Fruit fly (Drosophila melanogaster): ENCODE data around the gene Sgs4.
A peak's percentile ranks its signal among the peaks of the same experiment; 100 is the strongest.
"Not testable (repeated sequence)": the region's sequence is repeated elsewhere in the genome, so short reads cannot be mapped to it uniquely, and the experiment has no call there.

Gene Sgs4

dm6 chrX:3205887-3206794 is 43.7 kb upstream of the Sgs4 start (continued):
- no peak for TF ChIP-seq CG3032 (tag; optimal IDR thresholded peaks at IDR 0.05)
- peak; percentile 31 for TF ChIP-seq CG6808 (GFP tag; optimal IDR thresholded peaks at IDR 0.05)
- TF ChIP-seq Hr4 (GFP tag; optimal IDR thresholded peaks at IDR 0.05) = peak; percentile 44
- peak; percentile 87 for TF ChIP-seq Eip78C (GFP tag)
- no peak for TF ChIP-seq dac (GFP tag; optimal IDR thresholded peaks at IDR 0.05)
- no peak for TF ChIP-seq Hr38 (GFP tag; optimal IDR thresholded peaks at IDR 0.05)
- TF ChIP-seq CG11902 (GFP tag; optimal IDR thresholded peaks at IDR 0.05) = peak; percentile 22
- peak; percentile 71 for TF ChIP-seq svp (GFP tag)
- TF ChIP-seq CG8119 (GFP tag; IDR thresholded peaks at IDR 0.05) = peak; percentile 55; the same call in 2 of the 3 replicates
- TF ChIP-seq Sox102F (GFP tag; optimal IDR thresholded peaks at IDR 0.05) = peak; percentile 48
- peak; percentile 59 for TF ChIP-seq Met (GFP tag; optimal IDR thresholded peaks at IDR 0.05)
- TF ChIP-seq CG8319 (GFP tag; optimal IDR thresholded peaks at IDR 0.05) = peak; percentile 23
- peak; percentile 55 for TF ChIP-seq Eip75B (GFP tag; optimal IDR thresholded peaks at IDR 0.05)
- TF ChIP-seq CG31627 (GFP tag; optimal IDR thresholded peaks at IDR 0.05) = peak; percentile 41
- no peak for TF ChIP-seq Eip93F (GFP tag; optimal IDR thresholded peaks at IDR 0.05)
- TF ChIP-seq fd85E (GFP tag; optimal IDR thresholded peaks at IDR 0.05) = peak; percentile 31
- TF ChIP-seq CG9139 (GFP tag; optimal IDR thresholded peaks at IDR 0.05) = no peak
- peak; percentile 64 for TF ChIP-seq CG7368 (GFP tag; optimal IDR thresholded peaks at IDR 0.05)

dm6 chrX:3233683-3234082 is 16.2 kb upstream of the Sgs4 start:
- TF ChIP-seq CG16779 (tag; optimal IDR thresholded peaks at IDR 0.05) (no peak), achi (GFP tag; optimal IDR thresholded peaks at IDR 0.05) (no peak), CG6276 (GFP tag; optimal IDR thresholded peaks at IDR 0.05) (no peak), CG6792 (GFP tag; optimal IDR thresholded peaks at IDR 0.05) (no peak), CG4318 (GFP tag; optimal IDR thresholded peaks at IDR 0.05) (no peak), fd59A (GFP tag; optimal IDR thresholded peaks at IDR 0.05) (no peak), CG3032 (tag; optimal IDR thresholded peaks at IDR 0.05) (no peak), CG34406 (GFP tag; optimal IDR thresholded peaks at IDR 0.05) (no peak), CG32006 (GFP tag; optimal IDR thresholded peaks at IDR 0.05) (no peak), CG6808 (GFP tag; optimal IDR thresholded peaks at IDR 0.05) (no peak), cyc (GFP tag; optimal IDR thresholded peaks at IDR 0.05) (no peak), Eip78C (GFP tag) (no peak), CG7368 (GFP tag; optimal IDR thresholded peaks at IDR 0.05) (no peak), Blimp-1 (GFP tag; optimal IDR thresholded peaks at IDR 0.05) (no peak), CG11902 (GFP tag; optimal IDR thresholded peaks at IDR 0.05) (no peak), Eip93F (GFP tag; optimal IDR thresholded peaks at IDR 0.05) (no peak), CG31627 (GFP tag; optimal IDR thresholded peaks at IDR 0.05) (no peak), salr (GFP tag; optimal IDR thresholded peaks at IDR 0.05) (no peak), CG9139 (GFP tag; optimal IDR thresholded peaks at IDR 0.05) (no peak)

DNA sequence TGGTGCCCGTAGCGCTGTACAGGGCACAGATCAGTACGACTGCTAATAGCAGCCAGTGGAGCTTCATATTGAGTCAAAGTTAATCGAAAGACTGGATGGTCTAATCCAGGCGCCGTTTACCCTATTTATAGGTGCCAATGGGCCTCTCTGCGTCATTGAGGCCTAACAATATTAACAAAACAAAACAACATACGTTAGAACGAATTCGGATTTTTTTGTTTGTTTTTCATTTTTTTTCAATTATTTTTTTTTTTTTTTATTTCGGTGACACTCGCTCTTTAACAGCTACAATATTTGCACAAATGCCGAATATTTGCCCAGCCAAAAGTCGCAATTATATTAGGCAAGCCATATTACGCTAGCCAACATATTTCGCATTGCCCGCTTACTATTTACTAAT is 13.3 kb upstream of the Sgs4 start, which contains the start of gene CG14265:
TSS of gene CG14265 (minus strand) at position 101 of the 400 bp plus-strand sequence.
- TF ChIP-seq svp (GFP tag) (no peak), CG10631 (GFP tag; optimal IDR thresholded peaks at IDR 0.05) (no peak)

- TF ChIP-seq CG3919 (GFP tag; optimal IDR thresholded peaks at IDR 0.05); CG10631 (GFP tag; optimal IDR thresholded peaks at IDR 0.05); CG16779 (tag; optimal IDR thresholded peaks at IDR 0.05): not testable (repeated sequence)
Observed at dm6 chrX:3240471-3240870, 9.4 kb upstream of the Sgs4 start, which contains the start of gene ng2. TSS of gene ng2 (minus strand) at chrX:3240571.

DNA sequence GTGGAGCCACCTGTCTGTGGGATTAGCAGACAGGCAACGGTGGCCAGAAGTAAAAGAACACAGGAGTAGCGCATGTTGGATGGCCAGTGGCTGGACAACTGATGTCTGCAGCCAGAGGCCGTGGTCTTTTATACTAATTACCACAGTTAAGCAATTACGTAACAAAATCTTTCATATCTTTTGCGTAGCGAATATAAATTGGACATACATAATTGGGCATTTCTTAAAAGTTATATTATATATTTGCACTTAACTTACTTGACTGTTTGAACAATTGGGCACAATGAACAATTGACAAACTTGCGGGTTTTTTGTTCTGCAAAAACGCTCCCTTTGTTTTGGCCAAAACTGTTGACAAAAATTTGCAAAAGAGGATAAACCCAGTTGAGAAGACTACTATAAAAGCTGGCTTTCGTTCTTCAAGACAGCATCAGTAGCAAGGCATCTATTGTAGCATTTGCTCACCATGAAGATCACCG is 7.9 kb upstream of the Sgs4 start, which contains the start of the genes ng3 and ng1:
TSS of gene ng3 (minus strand) at position 101 of the 479 bp plus-strand sequence.
TSS of gene ng1 (plus strand) at position 429 of the 479 bp plus-strand sequence.
- TF ChIP-seq Eip78C (GFP tag) = no peak
- no peak for TF ChIP-seq CG31627 (GFP tag; optimal IDR thresholded peaks at IDR 0.05)
- no peak for TF ChIP-seq CG8319 (GFP tag; optimal IDR thresholded peaks at IDR 0.05)
- TF ChIP-seq lz (GFP tag; optimal IDR thresholded peaks at IDR 0.05) = no peak
- TF ChIP-seq CG15336 (GFP tag; IDR thresholded peaks at IDR 0.05) = no peak
- no peak for TF ChIP-seq Ets96B (tag; optimal IDR thresholded peaks at IDR 0.05)
- TF ChIP-seq Blimp-1 (GFP tag; optimal IDR thresholded peaks at IDR 0.05) = no peak
- no peak for TF ChIP-seq CG11294 (GFP tag; IDR thresholded peaks at IDR 0.05)
- no peak for TF ChIP-seq Sox102F (GFP tag; optimal IDR thresholded peaks at IDR 0.05)
- no peak for TF ChIP-seq OdsH (GFP tag; optimal IDR thresholded peaks at IDR 0.05)
- TF ChIP-seq CG6163 (GFP tag; IDR thresholded peaks at IDR 0.05) = no peak
- TF ChIP-seq CG1621 (tag; optimal IDR thresholded peaks at IDR 0.05) = no peak
- TF ChIP-seq Gug (GFP tag; IDR thresholded peaks at IDR 0.05) = no peak
- TF ChIP-seq pdm3 (GFP tag; optimal IDR thresholded peaks at IDR 0.05) = no peak
- TF ChIP-seq esn (GFP tag; optimal IDR thresholded peaks at IDR 0.05) = no peak
- TF ChIP-seq CG6808 (GFP tag; optimal IDR thresholded peaks at IDR 0.05) = no peak
- TF ChIP-seq Met (GFP tag; optimal IDR thresholded peaks at IDR 0.05) = no peak

All from whole organism, prepupa.